Fruit fly (Drosophila melanogaster) whole organism, embryonic: ENCODE results near the gene CG13931.
A peak's percentile ranks its signal among the peaks of the same experiment; 100 is the strongest.

Experiments
- Asciz ChIP-seq: fragments of 200-800 bp; sonication (Bioruptor generic); optimal IDR thresholded peaks from 2 replicates; lab custom pipeline; 2017; ENCODE audit warnings: missing biosample characterization, mild to moderate bottlenecking, missing genetic modification characterization, missing genetic modification reagents
- CG10209 ChIP-seq: fragments of 200-800 bp; sonication (Bioruptor generic); optimal IDR thresholded peaks from 3 replicates; lab custom pipeline; 2017; ENCODE audit warnings: missing biosample characterization, mild to moderate bottlenecking, missing genetic modification characterization, missing genetic modification reagents
- CG11085 ChIP-seq: fragments of 200-800 bp; sonication (Bioruptor generic); IDR thresholded peaks from 2 replicates; pipeline ENCODE4 v1.3.6; 2022; ENCODE audit warnings: missing biosample characterization, missing genetic modification characterization
- CG11696 ChIP-seq: fragments of 200-800 bp; sonication (Bioruptor generic); IDR thresholded peaks from 2 replicates; pipeline ENCODE4 v1.3.6; 2022; ENCODE audit warnings: missing biosample characterization, missing genetic modification characterization
- CG12769 ChIP-seq: fragments of 200-800 bp; sonication (Bioruptor generic); optimal IDR thresholded peaks from 2 replicates; lab custom pipeline; 2019; ENCODE audit warnings: missing biosample characterization, mild to moderate bottlenecking, missing genetic modification characterization, moderate library complexity
- CG13296 ChIP-seq: fragments of 200-800 bp; sonication (Bioruptor generic); optimal IDR thresholded peaks from 3 replicates; lab custom pipeline; 2018; ENCODE audit warnings: missing biosample characterization, mild to moderate bottlenecking, missing genetic modification characterization
- CG15011 ChIP-seq: fragments of 200-800 bp; sonication (Bioruptor generic); optimal IDR thresholded peaks from 3 replicates; lab custom pipeline; 2018; ENCODE audit warnings: missing biosample characterization, mild to moderate bottlenecking, missing genetic modification characterization
- CG15269 ChIP-seq: fragments of 200-800 bp; sonication (Bioruptor generic); optimal IDR thresholded peaks from 2 replicates; lab custom pipeline; 2018; ENCODE audit warnings: missing biosample characterization, mild to moderate bottlenecking, missing genetic modification characterization, moderate library complexity
- CG15479 ChIP-seq: fragments of 200-800 bp; sonication (Bioruptor generic); optimal IDR thresholded peaks from 3 replicates; lab custom pipeline; 2019; ENCODE audit warnings: missing biosample characterization, mild to moderate bottlenecking, missing genetic modification characterization, moderate library complexity
- CG15514 ChIP-seq: fragments of 200-800 bp; sonication (Bioruptor generic); optimal IDR thresholded peaks from 3 replicates; lab custom pipeline; 2017; ENCODE audit warnings: missing biosample characterization, missing genetic modification characterization, mild to moderate bottlenecking, moderate library complexity, missing genetic modification reagents
- CG2202 ChIP-seq: fragments of 200-800 bp; sonication (Bioruptor generic); optimal IDR thresholded peaks from 2 replicates; lab custom pipeline; 2018; ENCODE audit warnings: missing biosample characterization, mild to moderate bottlenecking, missing genetic modification characterization
- CG3838 ChIP-seq: fragments of 200-800 bp; sonication (Bioruptor generic); optimal IDR thresholded peaks from 3 replicates; lab custom pipeline; 2016; ENCODE audit warnings: missing biosample characterization, missing genetic modification characterization
- CG4282 ChIP-seq: fragments of 200-800 bp; sonication (Bioruptor generic); optimal IDR thresholded peaks from 2 replicates; lab custom pipeline; 2016; ENCODE audit warnings: missing biosample characterization, missing genetic modification characterization
- CG4328 ChIP-seq: fragments of 200-800 bp; sonication (Bioruptor generic); optimal IDR thresholded peaks from 3 replicates; lab custom pipeline; 2017; ENCODE audit warnings: missing biosample characterization, missing genetic modification reagents, missing genetic modification characterization
- CG6175 ChIP-seq: fragments of 200-800 bp; sonication (Bioruptor generic); IDR thresholded peaks from 3 replicates; pipeline ENCODE4 v1.3.6; 2022; ENCODE audit warnings: missing biosample characterization, missing genetic modification characterization
- CG8359 ChIP-seq: fragments of 200-800 bp; sonication (Bioruptor generic); optimal IDR thresholded peaks from 2 replicates; lab custom pipeline; 2017; ENCODE audit warnings: missing biosample characterization, mild to moderate bottlenecking, missing genetic modification characterization, borderline replicate concordance
- CG8765 ChIP-seq: fragments of 200-800 bp; sonication (Bioruptor generic); IDR thresholded peaks from 2 replicates; pipeline ENCODE4 v1.3.6; 2022; ENCODE audit warnings: missing biosample characterization, missing genetic modification characterization
- D19A ChIP-seq: fragments of 200-800 bp; optimal IDR thresholded peaks from 3 replicates; lab custom pipeline; 2019; ENCODE audit warnings: missing biosample characterization, mild to moderate bottlenecking, missing genetic modification characterization, moderate library complexity
- Dbx ChIP-seq: fragments of 200-800 bp; sonication (Bioruptor generic); IDR thresholded peaks from 3 replicates; pipeline ENCODE4 v1.3.6; 2022; ENCODE audit warnings: missing biosample characterization, missing genetic modification characterization
- Deaf1 ChIP-seq: fragments of 200-800 bp; optimal IDR thresholded peaks from 3 replicates; lab custom pipeline; 2019; ENCODE audit warnings: missing biosample characterization, mild to moderate bottlenecking, missing genetic modification characterization, moderate library complexity
- Dip2 ChIP-seq: fragments of 200-800 bp; sonication (Bioruptor generic); IDR thresholded peaks from 2 replicates; pipeline ENCODE4 v1.3.6; 2022; ENCODE audit warnings: missing biosample characterization, missing genetic modification characterization
- Fer3 ChIP-seq: fragments of 200-800 bp; sonication (Bioruptor generic); optimal IDR thresholded peaks from 2 replicates; lab custom pipeline; 2018; ENCODE audit warnings: missing biosample characterization, mild to moderate bottlenecking, missing genetic modification characterization, moderate library complexity
- HHEX ChIP-seq: fragments of 200-800 bp; sonication (Bioruptor generic); optimal IDR thresholded peaks from 3 replicates; lab custom pipeline; 2017; ENCODE audit warnings: missing biosample characterization, mild to moderate bottlenecking, missing genetic modification characterization, missing genetic modification reagents
- HmgD ChIP-seq: fragments of 200-800 bp; sonication (Bioruptor generic); optimal IDR thresholded peaks from 3 replicates; lab custom pipeline; 2016; ENCODE audit warnings: missing biosample characterization, missing genetic modification characterization
- Kr ChIP-seq: fragments of 200-800 bp; sonication (Bioruptor generic); optimal IDR thresholded peaks from 2 replicates; lab custom pipeline; 2017; ENCODE audit warnings: missing biosample characterization, mild to moderate bottlenecking, missing genetic modification characterization
- Lhr ChIP-seq: fragments of 200-800 bp; sonication (Bioruptor generic); optimal IDR thresholded peaks from 3 replicates; lab custom pipeline; 2017; ENCODE audit warnings: mild to moderate bottlenecking, missing biosample characterization, missing genetic modification reagents, missing genetic modification characterization
- Rx ChIP-seq: fragments of 200-800 bp; sonication (Bioruptor generic); IDR thresholded peaks from 2 replicates; pipeline ENCODE4 v1.3.6; 2022; ENCODE audit warnings: missing biosample characterization, missing genetic modification characterization
- Tbp ChIP-seq: fragments of >200 bp; optimal IDR thresholded peaks from 2 replicates; lab custom pipeline; 2018; ENCODE audit warnings: missing biosample characterization, missing genetic modification characterization
- amos ChIP-seq: fragments of 200-800 bp; sonication (Bioruptor generic); IDR thresholded peaks from 2 replicates; pipeline ENCODE4 v1.3.6; 2022; ENCODE audit warnings: missing biosample characterization, missing genetic modification characterization; ENCODE audit not compliant: partially characterized antibody
- btn ChIP-seq: fragments of 200-800 bp; sonication (Bioruptor generic); optimal IDR thresholded peaks from 2 replicates; lab custom pipeline; 2016; ENCODE audit warnings: missing biosample characterization, missing genetic modification characterization
- cato ChIP-seq: fragments of 200-800 bp; sonication (Bioruptor generic); optimal IDR thresholded peaks from 2 replicates; lab custom pipeline; 2016; ENCODE audit warnings: missing biosample characterization, missing genetic modification characterization, borderline replicate concordance
- crol ChIP-seq: fragments of 200-800 bp; sonication (Bioruptor generic); IDR thresholded peaks from 2 replicates; pipeline ENCODE4 v1.3.6; 2022; ENCODE audit warnings: missing biosample characterization, missing genetic modification characterization
- dmrt99B ChIP-seq: fragments of 200-800 bp; sonication (Bioruptor generic); optimal IDR thresholded peaks from 2 replicates; lab custom pipeline; 2018; ENCODE audit warnings: missing biosample characterization, mild to moderate bottlenecking, missing genetic modification characterization, moderate library complexity
- exex ChIP-seq: fragments of 200-800 bp; sonication (Bioruptor generic); optimal IDR thresholded peaks from 4 replicates; lab custom pipeline; 2018; ENCODE audit warnings: missing biosample characterization, mild to moderate bottlenecking, missing genetic modification characterization, moderate library complexity
- gem ChIP-seq: fragments of 200-800 bp; sonication (Bioruptor generic); optimal IDR thresholded peaks from 2 replicates; lab custom pipeline; 2019; ENCODE audit warnings: missing biosample characterization, mild to moderate bottlenecking, missing genetic modification characterization, moderate library complexity
- inv ChIP-seq: fragments of 200-800 bp; sonication (Bioruptor generic); IDR thresholded peaks from 2 replicates; pipeline ENCODE4 v1.3.6; 2022; ENCODE audit warnings: missing biosample characterization, missing genetic modification characterization; ENCODE audit not compliant: partially characterized antibody
- lab ChIP-seq: fragments of 200-800 bp; sonication (Bioruptor generic); optimal IDR thresholded peaks from 3 replicates; lab custom pipeline; 2017; ENCODE audit warnings: missing biosample characterization, missing genetic modification characterization, mild to moderate bottlenecking, moderate library complexity, missing genetic modification reagents
- lola ChIP-seq, 3 experiments: fragments of >200 bp in 2 of 3; fragments of 200-800 bp in 1 of 3; sonication (Bioruptor generic) in 1 of 3; optimal IDR thresholded peaks; 2 replicates each; lab custom pipeline; 2017 to 2019; ENCODE audit warnings: missing biosample characterization in 3 of 3, missing genetic modification characterization in 3 of 3, mild to moderate bottlenecking in 1 of 3, moderate library complexity in 1 of 3
- peb ChIP-seq: fragments of 200-800 bp; sonication (Bioruptor generic); IDR thresholded peaks from 2 replicates; pipeline ENCODE4 v1.3.6; 2022; ENCODE audit warnings: missing biosample characterization, missing genetic modification characterization
- pzg ChIP-seq: fragments of 200-800 bp; sonication (Bioruptor generic); optimal IDR thresholded peaks from 3 replicates; lab custom pipeline; 2018; ENCODE audit warnings: missing biosample characterization, mild to moderate bottlenecking, missing genetic modification characterization, moderate library complexity
- sd ChIP-seq: fragments of 200-800 bp; sonication (Bioruptor generic); optimal IDR thresholded peaks from 3 replicates; lab custom pipeline; 2018; ENCODE audit warnings: missing biosample characterization, mild to moderate bottlenecking, missing genetic modification characterization, moderate library complexity
- shn ChIP-seq: fragments of 200-800 bp; sonication (Bioruptor generic); optimal IDR thresholded peaks from 3 replicates; lab custom pipeline; 2016; ENCODE audit warnings: missing biosample characterization, missing genetic modification characterization
- tgo ChIP-seq: fragments of 200-800 bp; sonication (Bioruptor generic); IDR thresholded peaks from 3 replicates; pipeline ENCODE4 v1.3.6; 2022; ENCODE audit warnings: missing biosample characterization, missing genetic modification characterization
- tll ChIP-seq, 2 experiments: fragments of 200-800 bp in 1 of 2; fragments of >200 bp in 1 of 2; sonication (Bioruptor generic) in 1 of 2; optimal IDR thresholded peaks; 2 replicates each; lab custom pipeline; 2017 to 2019; ENCODE audit warnings: missing biosample characterization in 2 of 2, missing genetic modification characterization in 2 of 2, mild to moderate bottlenecking in 1 of 2, moderate library complexity in 1 of 2
- toy ChIP-seq: fragments of 200-800 bp; sonication (Bioruptor generic); IDR thresholded peaks from 2 replicates; pipeline ENCODE4 v1.3.6; 2022; ENCODE audit warnings: missing biosample characterization, missing genetic modification characterization
- vnd ChIP-seq: fragments of 200-800 bp; sonication (Bioruptor generic); IDR thresholded peaks from 3 replicates; pipeline ENCODE4 v1.3.6; 2022; ENCODE audit warnings: missing biosample characterization, missing genetic modification characterization; ENCODE audit not compliant: partially characterized antibody
- vvl ChIP-seq: fragments of 200-800 bp; sonication (Bioruptor generic); IDR thresholded peaks from 2 replicates; pipeline ENCODE4 v1.3.6; 2022; ENCODE audit warnings: missing biosample characterization, missing genetic modification characterization
- wdn ChIP-seq: fragments of 200-800 bp; sonication (Bioruptor generic); IDR thresholded peaks from 2 replicates; pipeline ENCODE4 v1.3.6; 2022; ENCODE audit warnings: missing biosample characterization, missing genetic modification characterization

CG13931 gene

dm6 chr3L:1690727-1691413, 11.3 kb downstream of the CG13931 start (continued):
- TF ChIP-seq CG11696: no peak
- TF ChIP-seq peb (GFP tag; lab: Robert Waterston, UW): no peak
- TF ChIP-seq shn (GFP tag; lab: Kevin White, UChicago): no peak
- peak; percentile 25 for TF ChIP-seq CG10209 (GFP tag; lab: Kevin White, UChicago)
- peak; percentile 68 for TF ChIP-seq lab (GFP tag; lab: Kevin White, UChicago)
- TF ChIP-seq CG15514 (GFP tag; lab: Kevin White, UChicago): no peak
- TF ChIP-seq Deaf1 (tag; lab: Kevin White, UChicago): no peak
- TF ChIP-seq D19A (tag; lab: Kevin White, UChicago): peak; percentile 8
- no peak for TF ChIP-seq Dbx (GFP tag; lab: Robert Waterston, UW)
- no peak for TF ChIP-seq Kr
- TF ChIP-seq CG15479 (GFP tag; lab: Kevin White, UChicago): no peak
- peak; percentile 52 for TF ChIP-seq HHEX
- no peak for TF ChIP-seq tll (GFP tag; optimal IDR thresholded peaks at IDR 0.05; lab: Kevin White, UChicago)
- no peak for TF ChIP-seq CG11085 (GFP tag; lab: Robert Waterston, UW)
- TF ChIP-seq toy (GFP tag; lab: Robert Waterston, UW): no peak
- peak; percentile 51 for TF ChIP-seq dmrt99B
- peak; percentile 50 for TF ChIP-seq gem (tag; lab: Kevin White, UChicago)
- peak in 1 of 3 experiments; percentile 43 for TF ChIP-seq lola (GFP tag; optimal IDR thresholded peaks at IDR 0.05; lab: Kevin White, UChicago)
- no peak for TF ChIP-seq exex (tag; lab: Kevin White, UChicago)
- no peak for TF ChIP-seq HmgD (GFP tag; lab: Kevin White, UChicago)
- no peak for TF ChIP-seq cato (GFP tag; lab: Kevin White, UChicago)
- TF ChIP-seq Tbp: no peak
- TF ChIP-seq CG8359: no peak
- no peak for TF ChIP-seq Fer3 (tag; lab: Kevin White, UChicago)
- peak; percentile 36 for TF ChIP-seq CG2202
- no peak for TF ChIP-seq btn (GFP tag; lab: Kevin White, UChicago)
- TF ChIP-seq pzg: no peak
- 0 out of 3 replicates have a peak, but pooled peaks have one; percentile 9 for TF ChIP-seq CG6175 (GFP tag; lab: Robert Waterston, UW)
- TF ChIP-seq CG13296 (GFP tag; lab: Kevin White, UChicago): no peak
- TF ChIP-seq CG8765: peak; percentile 22; the same call in 1 of the 2 replicates
- TF ChIP-seq amos (GFP tag; lab: Robert Waterston, UW): no peak
- no peak for TF ChIP-seq Rx (GFP tag; lab: Robert Waterston, UW)
- peak; percentile 58 for TF ChIP-seq Asciz (GFP tag; lab: Kevin White, UChicago)
- TF ChIP-seq tgo: peak; percentile 18; the same call in 1 of the 3 replicates
- no peak for TF ChIP-seq vnd (GFP tag; lab: Robert Waterston, UW)
- TF ChIP-seq Lhr (GFP tag; lab: Kevin White, UChicago): no peak
- no peak for TF ChIP-seq CG3838 (GFP tag; lab: Kevin White, UChicago)
- TF ChIP-seq inv: no peak
- peak; percentile 44 for TF ChIP-seq crol
- TF ChIP-seq CG15011 (GFP tag; lab: Kevin White, UChicago): no peak
- TF ChIP-seq CG15269 (tag; lab: Kevin White, UChicago): no peak
- TF ChIP-seq CG12769 (tag; lab: Kevin White, UChicago): no peak
- peak; percentile 47; the same call in 1 of the 2 replicates for TF ChIP-seq vvl (GFP tag; lab: Robert Waterston, UW)
- no peak for TF ChIP-seq Dip2
- no peak for TF ChIP-seq CG4282 (GFP tag; lab: Kevin White, UChicago)
- no peak for TF ChIP-seq wdn (GFP tag; lab: Robert Waterston, UW)
- TF ChIP-seq CG4328 (GFP tag; lab: Kevin White, UChicago): peak; percentile 42
- no peak for TF ChIP-seq sd (tag; lab: Kevin White, UChicago)
